Worm (Caenorhabditis elegans) whole organism, L3 larva: ENCODE results near the gene C46E10.3.

Experiments
- R02D3.7 ChIP-seq: fragments of 150-350 bp; optimal IDR thresholded peaks from 2 replicates; lab custom pipeline; 2014; ENCODE audit warnings: missing biosample characterization, missing genetic modification characterization
- ZK546.5 ChIP-seq: sonication (generic microtip); optimal IDR thresholded peaks from 2 replicates; lab custom pipeline; 2017; ENCODE audit warnings: missing biosample characterization, missing genetic modification characterization
- aly-2 ChIP-seq: fragments of 150-350 bp; optimal IDR thresholded peaks from 2 replicates; lab custom pipeline; 2014; ENCODE audit warnings: missing biosample characterization, missing genetic modification characterization
- ama-1 ChIP-seq: fragments of 150-350 bp; optimal IDR thresholded peaks from 2 replicates; lab custom pipeline; 2018
- ceh-16 ChIP-seq: sonication (generic microtip); optimal IDR thresholded peaks from 2 replicates; lab custom pipeline; 2017; ENCODE audit warnings: missing biosample characterization, missing genetic modification characterization
- ceh-28 ChIP-seq: fragments of 150-350 bp; optimal IDR thresholded peaks from 2 replicates; lab custom pipeline; 2014; ENCODE audit warnings: missing biosample characterization, missing genetic modification reagents, missing genetic modification characterization
- ceh-82 ChIP-seq: fragments of 150-350 bp; optimal IDR thresholded peaks from 2 replicates; lab custom pipeline; 2014; ENCODE audit warnings: missing biosample characterization, missing genetic modification characterization
- daf-12 ChIP-seq: fragments of 150-350 bp; optimal IDR thresholded peaks from 2 replicates; lab custom pipeline; 2014; ENCODE audit warnings: missing biosample characterization, missing genetic modification reagents, missing genetic modification characterization
- egl-5 ChIP-seq: fragments of 150-350 bp; optimal IDR thresholded peaks from 2 replicates; lab custom pipeline; 2017; ENCODE audit warnings: missing biosample characterization, missing genetic modification reagents, missing genetic modification characterization, inconsistent platforms
- elt-1 ChIP-seq: fragments of 150-350 bp; optimal IDR thresholded peaks from 2 replicates; lab custom pipeline; 2014; ENCODE audit warnings: missing biosample characterization, missing genetic modification characterization
- elt-2 ChIP-seq: sonication (generic microtip); optimal IDR thresholded peaks from 2 replicates; lab custom pipeline; 2016; ENCODE audit warnings: missing genetic modification reagents, mild to moderate bottlenecking, missing genetic modification characterization, missing compliant biosample characterization
- elt-3 ChIP-seq, 3 experiments: fragments of 150-350 bp in 1 of 3; sonication (generic microtip) in 2 of 3; optimal IDR thresholded peaks; 2 replicates in 2 of 3; 4 replicates in 1 of 3; lab custom pipeline; 2014 to 2017; ENCODE audit warnings: missing biosample characterization in 3 of 3, missing genetic modification characterization in 3 of 3
- eor-1 ChIP-seq, 2 experiments: fragments of 150-350 bp; optimal IDR thresholded peaks; 2 replicates each; lab custom pipeline; 2014 to 2018; ENCODE audit warnings: missing biosample characterization in 2 of 2, missing genetic modification characterization in 2 of 2
- fkh-2 ChIP-seq: fragments of 150-350 bp; optimal IDR thresholded peaks from 2 replicates; lab custom pipeline; 2014; ENCODE audit warnings: missing biosample characterization, missing genetic modification reagents, missing genetic modification characterization
- fos-1 ChIP-seq: fragments of 150-350 bp; optimal IDR thresholded peaks from 2 replicates; lab custom pipeline; 2014; ENCODE audit warnings: missing biosample characterization, missing genetic modification characterization
- hmg-11 ChIP-seq: sonication (generic microtip); optimal IDR thresholded peaks from 2 replicates; lab custom pipeline; 2016; ENCODE audit warnings: missing genetic modification characterization, missing compliant biosample characterization
- jun-1 ChIP-seq: fragments of 150-350 bp; optimal IDR thresholded peaks from 2 replicates; lab custom pipeline; 2014; ENCODE audit warnings: missing biosample characterization, missing genetic modification reagents, missing genetic modification characterization
- lin-15B ChIP-seq: fragments of 150-350 bp; optimal IDR thresholded peaks from 2 replicates; lab custom pipeline; 2014; ENCODE audit warnings: missing biosample characterization, missing genetic modification characterization
- lin-39 ChIP-seq: fragments of 150-350 bp; optimal IDR thresholded peaks from 2 replicates; lab custom pipeline; 2018; ENCODE audit warnings: missing biosample characterization, missing genetic modification reagents, missing genetic modification characterization
- lsy-12 ChIP-seq: sonication (generic microtip); optimal IDR thresholded peaks from 2 replicates; lab custom pipeline; 2016; ENCODE audit warnings: mild to moderate bottlenecking, missing genetic modification characterization, missing compliant biosample characterization
- mml-1 ChIP-seq: fragments of 150-350 bp; sonication (generic microtip); optimal IDR thresholded peaks from 3 replicates; lab custom pipeline; 2014; ENCODE audit warnings: missing biosample characterization, missing genetic modification characterization
- nfya-1 ChIP-seq: sonication (generic microtip); optimal IDR thresholded peaks from 2 replicates; lab custom pipeline; 2017; ENCODE audit warnings: missing genetic modification characterization, mild to moderate bottlenecking, missing compliant biosample characterization, antibody characterized with exemption, moderate library complexity; ENCODE audit not compliant: insufficient read depth
- nhr-11 ChIP-seq: fragments of 150-350 bp; optimal IDR thresholded peaks from 2 replicates; lab custom pipeline; 2014; ENCODE audit warnings: missing biosample characterization, missing genetic modification characterization
- nhr-12 ChIP-seq: fragments of 150-350 bp; optimal IDR thresholded peaks from 2 replicates; lab custom pipeline; 2014; ENCODE audit warnings: missing biosample characterization, missing genetic modification characterization
- nhr-23 ChIP-seq: fragments of 150-350 bp; optimal IDR thresholded peaks from 2 replicates; lab custom pipeline; 2014; ENCODE audit warnings: missing biosample characterization, missing genetic modification reagents, missing genetic modification characterization
- nhr-237 ChIP-seq: fragments of 150-350 bp; optimal IDR thresholded peaks from 2 replicates; lab custom pipeline; 2014; ENCODE audit warnings: missing biosample characterization, missing genetic modification characterization
- nhr-25 ChIP-seq: sonication (generic microtip); optimal IDR thresholded peaks from 2 replicates; lab custom pipeline; 2017; ENCODE audit warnings: missing biosample characterization, missing genetic modification characterization
- nhr-28 ChIP-seq: fragments of 150-350 bp; optimal IDR thresholded peaks from 2 replicates; lab custom pipeline; 2014; ENCODE audit warnings: missing biosample characterization, missing genetic modification characterization
- nhr-43 ChIP-seq: sonication (generic microtip); optimal IDR thresholded peaks from 2 replicates; lab custom pipeline; 2016; ENCODE audit warnings: mild to moderate bottlenecking, missing genetic modification characterization, missing compliant biosample characterization; ENCODE audit not compliant: poor library complexity, severe bottlenecking
- nhr-67 ChIP-seq: fragments of 150-350 bp; optimal IDR thresholded peaks from 2 replicates; lab custom pipeline; 2014; ENCODE audit warnings: missing biosample characterization, missing genetic modification characterization
- nhr-77 ChIP-seq: fragments of 150-350 bp; optimal IDR thresholded peaks from 2 replicates; lab custom pipeline; 2014; ENCODE audit warnings: missing biosample characterization, missing genetic modification characterization
- pha-4 ChIP-seq: fragments of 150-350 bp; optimal IDR thresholded peaks from 2 replicates; lab custom pipeline; 2014; ENCODE audit warnings: missing biosample characterization, missing genetic modification reagents, missing genetic modification characterization
- pqm-1 ChIP-seq: fragments of 150-350 bp; optimal IDR thresholded peaks from 2 replicates; lab custom pipeline; 2017; ENCODE audit warnings: missing biosample characterization, missing genetic modification characterization, inconsistent platforms
- sea-2 ChIP-seq: fragments of 150-350 bp; sonication (generic microtip); optimal IDR thresholded peaks from 4 replicates; lab custom pipeline; 2014; ENCODE audit warnings: missing biosample characterization, missing genetic modification reagents, missing genetic modification characterization
- snpc-4 ChIP-seq: fragments of 150-350 bp; optimal IDR thresholded peaks from 2 replicates; lab custom pipeline; 2014; ENCODE audit warnings: missing biosample characterization, missing genetic modification characterization
- tbx-2 ChIP-seq: sonication (generic microtip); optimal IDR thresholded peaks from 2 replicates; lab custom pipeline; 2016; ENCODE audit warnings: mild to moderate bottlenecking, missing genetic modification characterization, missing compliant biosample characterization
- unc-39 ChIP-seq: sonication (generic microtip); optimal IDR thresholded peaks from 4 replicates; lab custom pipeline; 2017; ENCODE audit warnings: missing biosample characterization, missing genetic modification characterization
- unc-62 ChIP-seq: fragments of 150-350 bp; sonication (generic microtip); optimal IDR thresholded peaks from 4 replicates; lab custom pipeline; 2014; ENCODE audit warnings: missing biosample characterization, missing genetic modification reagents, missing genetic modification characterization
- zag-1 ChIP-seq: fragments of 150-350 bp; optimal IDR thresholded peaks from 2 replicates; lab custom pipeline; 2014; ENCODE audit warnings: missing biosample characterization, missing genetic modification characterization
- ztf-11 ChIP-seq: fragments of 150-350 bp; optimal IDR thresholded peaks from 2 replicates; lab custom pipeline; 2014; ENCODE audit warnings: missing biosample characterization, missing genetic modification characterization
- ztf-4 ChIP-seq: fragments of 150-350 bp; optimal IDR thresholded peaks from 2 replicates; lab custom pipeline; 2014; ENCODE audit warnings: missing biosample characterization, missing genetic modification characterization

Gene C46E10.3

ce11 chrII:3681365-3682083 lies 39.6 kb upstream of the C46E10.3 start, which contains the start of gene F19B10.10:
Gene F19B10.10 (minus strand): TSS chrII:3681415.
- TF ChIP-seq egl-5 (tag; lab: Kevin White, UChicago) (no peak), daf-12 (tag; lab: Kevin White, UChicago) (no peak)

- TF ChIP-seq ceh-28 (tag; lab: Kevin White, UChicago): no peak
- peak; percentile 81 for TF ChIP-seq nfya-1 (tag; lab: Kevin White, UChicago)
- no peak for TF ChIP-seq fkh-2 (tag; lab: Kevin White, UChicago)
- no peak for TF ChIP-seq zag-1 (tag; lab: Kevin White, UChicago)
- TF ChIP-seq nhr-43 (tag; lab: Kevin White, UChicago): peak; percentile 50
- no peak for TF ChIP-seq ceh-16 (tag; lab: Kevin White, UChicago)
- TF ChIP-seq nhr-23 (tag; lab: Kevin White, UChicago): peak; percentile 65
- peak; percentile 65 for TF ChIP-seq lin-15B (tag; lab: Kevin White, UChicago)
- TF ChIP-seq R02D3.7 (tag; lab: Kevin White, UChicago): peak; percentile 74
- TF ChIP-seq ZK546.5 (tag; lab: Kevin White, UChicago): no peak
- TF ChIP-seq hmg-11 (tag; lab: Kevin White, UChicago): no peak
- no peak for TF ChIP-seq ztf-4 (tag; lab: Kevin White, UChicago)
- no peak for TF ChIP-seq jun-1 (tag; lab: Kevin White, UChicago)
- no peak for TF ChIP-seq nhr-237 (tag; lab: Kevin White, UChicago)
- no peak for TF ChIP-seq ama-1 (lab: Kevin White, UChicago)
- TF ChIP-seq elt-1 (tag; lab: Kevin White, UChicago): peak; percentile 44
- TF ChIP-seq ztf-11 (tag; lab: Kevin White, UChicago): no peak
- TF ChIP-seq elt-2 (tag; lab: Kevin White, UChicago): peak; percentile 70
- TF ChIP-seq snpc-4: peak; percentile 62
- peak; percentile 81 for TF ChIP-seq pha-4 (tag; lab: Kevin White, UChicago)
- TF ChIP-seq aly-2 (tag; lab: Kevin White, UChicago): no peak
- no peak for TF ChIP-seq tbx-2
- peak; percentile 34 for TF ChIP-seq egl-5 (tag; lab: Kevin White, UChicago)
- TF ChIP-seq nhr-77 (tag; lab: Kevin White, UChicago): no peak
- TF ChIP-seq daf-12 (tag; lab: Kevin White, UChicago): no peak
- TF ChIP-seq eor-1 (tag; optimal IDR thresholded peaks at IDR 0.05; lab: Kevin White, UChicago): no peak
- TF ChIP-seq fos-1: no peak
- TF ChIP-seq nhr-25 (tag; lab: Kevin White, UChicago): peak; percentile 85
- no peak for TF ChIP-seq elt-3 (tag; optimal IDR thresholded peaks at IDR 0.05; lab: Kevin White, UChicago)
- peak; percentile 63 for TF ChIP-seq unc-62 (GFP tag; lab: Kevin White, UChicago)
- TF ChIP-seq lin-39 (tag; lab: Kevin White, UChicago): peak; percentile 45
- no peak for TF ChIP-seq lsy-12 (tag; lab: Kevin White, UChicago)
Measured at ce11 chrII:3682770-3683234, 38.3 kb upstream of the C46E10.3 start, which contains the start of gene F19B10.1. Gene F19B10.1 (plus strand): TSS chrII:3683184.

ce11 chrII:3684487-3685067 lies 36.5 kb upstream of the C46E10.3 start:
- TF ChIP-seq jun-1 (tag; lab: Kevin White, UChicago) (no peak), lsy-12 (tag; lab: Kevin White, UChicago) (no peak), egl-5 (tag; lab: Kevin White, UChicago) (no peak), ZK546.5 (tag; lab: Kevin White, UChicago) (no peak), elt-3 (tag; optimal IDR thresholded peaks at IDR 0.05; lab: Kevin White, UChicago) (no peak), zag-1 (tag; lab: Kevin White, UChicago) (no peak), aly-2 (tag; lab: Kevin White, UChicago) (no peak), unc-62 (GFP tag; lab: Kevin White, UChicago) (no peak), unc-39 (tag; lab: Kevin White, UChicago) (no peak), ceh-82 (tag; lab: Kevin White, UChicago) (no peak), nhr-237 (tag; lab: Kevin White, UChicago) (no peak), ztf-11 (tag; lab: Kevin White, UChicago) (no peak), nhr-28 (tag; lab: Kevin White, UChicago) (no peak), nhr-23 (tag; lab: Kevin White, UChicago) (no peak), nhr-77 (tag; lab: Kevin White, UChicago) (no peak), nfya-1 (tag; lab: Kevin White, UChicago) (no peak), nhr-67 (no peak), sea-2 (GFP tag; lab: Kevin White, UChicago) (no peak), hmg-11 (tag; lab: Kevin White, UChicago) (no peak), nhr-11 (tag; lab: Kevin White, UChicago) (no peak), ceh-28 (tag; lab: Kevin White, UChicago) (peak; percentile 83), elt-2 (tag; lab: Kevin White, UChicago) (peak; percentile 87), pqm-1 (tag; lab: Kevin White, UChicago) (peak; percentile 46), nhr-12 (tag; lab: Kevin White, UChicago) (no peak), lin-15B (tag; lab: Kevin White, UChicago) (no peak), mml-1 (no peak)
